Fruit fly (Drosophila melanogaster) whole organism, embryonic: ENCODE results near the gene Amacr.

Experiments used
- CG14965 ChIP-seq: fragments of 200-800 bp; sonication (Bioruptor generic); optimal IDR thresholded peaks from 2 replicates; lab custom pipeline; 2016; ENCODE audit warnings: missing biosample characterization, missing genetic modification characterization, borderline replicate concordance
- CG1647 ChIP-seq: fragments of 200-800 bp; sonication (Bioruptor generic); optimal IDR thresholded peaks from 3 replicates; lab custom pipeline; 2016; ENCODE audit warnings: missing biosample characterization, missing genetic modification characterization
- CG4328 ChIP-seq: fragments of 200-800 bp; sonication (Bioruptor generic); optimal IDR thresholded peaks from 3 replicates; lab custom pipeline; 2017; ENCODE audit warnings: missing biosample characterization, missing genetic modification reagents, missing genetic modification characterization
- Dll ChIP-seq: fragments of 200-800 bp; sonication (Bioruptor generic); IDR thresholded peaks from 4 replicates; pipeline ENCODE4 v1.3.6; 2022; ENCODE audit warnings: missing biosample characterization, missing genetic modification characterization; ENCODE audit not compliant: partially characterized antibody
- NfI ChIP-seq: fragments of 200-800 bp; sonication (Bioruptor generic); optimal IDR thresholded peaks from 3 replicates; lab custom pipeline; 2018; ENCODE audit warnings: missing biosample characterization, mild to moderate bottlenecking, missing genetic modification characterization, moderate library complexity

- TF ChIP-seq NfI (GFP tag; lab: Kevin White, UChicago): no peak
- no peak for TF ChIP-seq Dll
- no peak for TF ChIP-seq CG4328 (GFP tag; lab: Kevin White, UChicago)
- no peak for TF ChIP-seq CG14965 (GFP tag; lab: Kevin White, UChicago)
- TF ChIP-seq CG1647 (GFP tag; lab: Kevin White, UChicago): no peak
Measured at dm6 chr2L:20801801-20802200, 49.7 kb upstream of the Amacr start.
